Worm (Caenorhabditis elegans) whole organism, L4 larva: ENCODE results near the gene fbxc-7.

ENCODE experiments used
- Y105C5A.15 ChIP-seq: fragments of 200-800 bp; sonication (Bioruptor generic); IDR thresholded peaks from 2 replicates; pipeline ENCODE4 v1.3.6; 2022; ENCODE audit warnings: missing genetic modification characterization, missing compliant biosample characterization
- Y75B8A.6 ChIP-seq: fragments of 200-800 bp; sonication (Bioruptor generic); IDR thresholded peaks from 2 replicates; pipeline ENCODE4 v1.3.6; 2022; ENCODE audit warnings: missing genetic modification reagents, missing genetic modification characterization, missing compliant biosample characterization
- aha-1 ChIP-seq: fragments of 150-350 bp; peaks from one replicate; lab custom pipeline; 2014; ENCODE audit warnings: missing biosample characterization, missing genetic modification characterization
- arid-1 ChIP-seq: fragments of 200-800 bp; sonication (Bioruptor generic); conservative IDR thresholded peaks from 2 replicates; pipeline ENCODE4 v1.3.6; 2022; ENCODE audit warnings: missing genetic modification reagents, missing genetic modification characterization, missing compliant biosample characterization
- ceh-20 ChIP-seq: fragments of 200-800 bp; sonication (Bioruptor generic); IDR thresholded peaks from 2 replicates; pipeline ENCODE4 v1.3.6; 2022; ENCODE audit warnings: missing genetic modification reagents, missing genetic modification characterization, missing compliant biosample characterization
- ceh-44 ChIP-seq: fragments of 200-800 bp; sonication (Bioruptor generic); IDR thresholded peaks from 2 replicates; pipeline ENCODE4 v1.3.6; 2022; ENCODE audit warnings: missing genetic modification reagents, missing genetic modification characterization, missing compliant biosample characterization
- ceh-62 ChIP-seq: sonication (generic microtip); optimal IDR thresholded peaks from 2 replicates; lab custom pipeline; 2017; ENCODE audit warnings: missing biosample characterization, missing genetic modification characterization
- ceh-82 ChIP-seq: sonication (generic microtip); optimal IDR thresholded peaks from 2 replicates; lab custom pipeline; 2017; ENCODE audit warnings: missing biosample characterization, missing genetic modification characterization
- cey-2 ChIP-seq: sonication (generic microtip); optimal IDR thresholded peaks from 3 replicates; lab custom pipeline; 2017; ENCODE audit warnings: missing genetic modification characterization, mild to moderate bottlenecking, missing compliant biosample characterization, antibody characterized with exemption, borderline replicate concordance; ENCODE audit not compliant: insufficient read depth
- ctbp-1 ChIP-seq: fragments of 200-800 bp; sonication (Bioruptor generic); IDR thresholded peaks from 2 replicates; pipeline ENCODE4 v1.3.6; 2022; ENCODE audit warnings: missing genetic modification reagents, missing genetic modification characterization, missing compliant biosample characterization
- daf-8 ChIP-seq: fragments of 200-800 bp; sonication (Bioruptor generic); IDR thresholded peaks from 2 replicates; pipeline ENCODE4 v1.3.6; 2022; ENCODE audit warnings: missing genetic modification characterization, missing compliant biosample characterization
- dmd-6 ChIP-seq: fragments of 200-800 bp; sonication (Bioruptor generic); IDR thresholded peaks from 2 replicates; pipeline ENCODE4 v1.3.6; 2022; ENCODE audit warnings: missing genetic modification reagents, missing genetic modification characterization, missing compliant biosample characterization
- dmd-9 ChIP-seq: fragments of 200-800 bp; sonication (Bioruptor generic); IDR thresholded peaks from 2 replicates; pipeline ENCODE4 v1.3.6; 2022; ENCODE audit warnings: missing genetic modification reagents, missing genetic modification characterization, missing compliant biosample characterization
- dve-1 ChIP-seq: sonication (generic microtip); optimal IDR thresholded peaks from 2 replicates; lab custom pipeline; 2017; ENCODE audit warnings: antibody characterized with exemption, mild to moderate bottlenecking, missing genetic modification characterization, missing compliant biosample characterization; ENCODE audit not compliant: insufficient read depth
- hif-1 ChIP-seq, 2 experiments: sonication (generic microtip); optimal IDR thresholded peaks; 2 replicates each; lab custom pipeline; 2016 to 2017; ENCODE audit warnings: missing compliant biosample characterization in 2 of 2, missing genetic modification characterization in 2 of 2, missing genetic modification reagents in 2 of 2, missing genotype in 2 of 2, mild to moderate bottlenecking in 1 of 2
- hlh-11 ChIP-seq: fragments of 200-800 bp; sonication (Bioruptor generic); optimal IDR thresholded peaks from 2 replicates; lab custom pipeline; 2018; ENCODE audit warnings: mild to moderate bottlenecking, missing genetic modification characterization, missing compliant biosample characterization
- jun-1 ChIP-seq: fragments of 150-350 bp; optimal IDR thresholded peaks from 2 replicates; lab custom pipeline; 2014; ENCODE audit warnings: missing biosample characterization, missing genetic modification reagents, missing genetic modification characterization
- lin-13 ChIP-seq: fragments of 150-350 bp; optimal IDR thresholded peaks from 2 replicates; lab custom pipeline; 2014; ENCODE audit warnings: missing biosample characterization, missing genetic modification reagents, missing genetic modification characterization
- lin-38 ChIP-seq: fragments of 200-800 bp; sonication (Bioruptor generic); IDR thresholded peaks from 2 replicates; pipeline ENCODE4 v1.3.6; 2022; ENCODE audit warnings: missing genetic modification reagents, missing genetic modification characterization, missing compliant biosample characterization
- lsy-2 ChIP-seq, 2 experiments: fragments of 150-350 bp in 1 of 2; sonication (generic microtip) in 1 of 2; optimal IDR thresholded peaks; 2 replicates each; lab custom pipeline; 2014 to 2017; ENCODE audit warnings: missing biosample characterization in 2 of 2, missing genetic modification characterization in 2 of 2
- mes-2 ChIP-seq: sonication (generic microtip); optimal IDR thresholded peaks from 2 replicates; lab custom pipeline; 2016; ENCODE audit warnings: missing genotype, mild to moderate bottlenecking, missing genetic modification characterization, missing compliant biosample characterization; ENCODE audit not compliant: poor library complexity, severe bottlenecking
- nhr-10 ChIP-seq: fragments of 150-350 bp; optimal IDR thresholded peaks from 2 replicates; lab custom pipeline; 2014; ENCODE audit warnings: missing biosample characterization, missing genetic modification characterization
- nhr-102 ChIP-seq: sonication (generic microtip); optimal IDR thresholded peaks from 2 replicates; lab custom pipeline; 2016; ENCODE audit warnings: mild to moderate bottlenecking, missing genetic modification characterization, moderate library complexity, missing compliant biosample characterization
- nhr-11 ChIP-seq: fragments of 150-350 bp; optimal IDR thresholded peaks from 2 replicates; lab custom pipeline; 2014; ENCODE audit warnings: missing biosample characterization, missing genetic modification characterization
- nhr-28 ChIP-seq: fragments of 150-350 bp; optimal IDR thresholded peaks from 2 replicates; lab custom pipeline; 2014; ENCODE audit warnings: missing biosample characterization, missing genetic modification characterization
- nhr-6 ChIP-seq: fragments of 150-350 bp; optimal IDR thresholded peaks from 2 replicates; lab custom pipeline; 2014; ENCODE audit warnings: missing biosample characterization, missing genetic modification characterization
- nhr-77 ChIP-seq: fragments of 150-350 bp; optimal IDR thresholded peaks from 2 replicates; lab custom pipeline; 2014; ENCODE audit warnings: missing biosample characterization, missing genetic modification characterization
- php-3 ChIP-seq: fragments of 200-800 bp; sonication (Bioruptor generic); IDR thresholded peaks from 2 replicates; pipeline ENCODE4 v1.3.6; 2022; ENCODE audit warnings: missing genetic modification reagents, missing genetic modification characterization, missing compliant biosample characterization
- pqm-1 ChIP-seq: sonication (generic microtip); optimal IDR thresholded peaks from 2 replicates; lab custom pipeline; 2017; ENCODE audit warnings: missing biosample characterization, missing genetic modification characterization
- rbr-2 ChIP-seq: sonication (generic microtip); optimal IDR thresholded peaks from 2 replicates; lab custom pipeline; 2016; ENCODE audit warnings: missing genotype, missing genetic modification characterization, missing compliant biosample characterization
- snpc-4 ChIP-seq: fragments of 150-350 bp; optimal IDR thresholded peaks from 2 replicates; lab custom pipeline; 2014; ENCODE audit warnings: missing biosample characterization, missing genetic modification characterization
- spr-3 ChIP-seq: fragments of 200-800 bp; sonication (Bioruptor generic); optimal IDR thresholded peaks from 2 replicates; lab custom pipeline; 2018; ENCODE audit warnings: mild to moderate bottlenecking, missing genetic modification characterization, missing compliant biosample characterization
- tag-97 ChIP-seq: fragments of 200-800 bp; sonication (Bioruptor generic); IDR thresholded peaks from 2 replicates; pipeline ENCODE4 v1.3.6; 2022; ENCODE audit warnings: missing genetic modification characterization, missing compliant biosample characterization
- unc-62 ChIP-seq, 3 experiments: fragments of 150-350 bp in 1 of 3; sonication (generic microtip); optimal IDR thresholded peaks in 2 of 3; peaks in 1 of 3; 1 replicate in 1 of 3; 2 replicates in 2 of 3; lab custom pipeline; 2014 to 2017; ENCODE audit warnings: missing biosample characterization in 3 of 3, missing genetic modification characterization in 3 of 3, missing genetic modification reagents in 3 of 3, missing genotype in 1 of 3
- zip-11 ChIP-seq: fragments of 200-800 bp; sonication (Bioruptor generic); IDR thresholded peaks from 2 replicates; pipeline ENCODE4 v1.3.6; 2022; ENCODE audit warnings: missing genetic modification characterization, missing compliant biosample characterization

Gene fbxc-7

DNA sequence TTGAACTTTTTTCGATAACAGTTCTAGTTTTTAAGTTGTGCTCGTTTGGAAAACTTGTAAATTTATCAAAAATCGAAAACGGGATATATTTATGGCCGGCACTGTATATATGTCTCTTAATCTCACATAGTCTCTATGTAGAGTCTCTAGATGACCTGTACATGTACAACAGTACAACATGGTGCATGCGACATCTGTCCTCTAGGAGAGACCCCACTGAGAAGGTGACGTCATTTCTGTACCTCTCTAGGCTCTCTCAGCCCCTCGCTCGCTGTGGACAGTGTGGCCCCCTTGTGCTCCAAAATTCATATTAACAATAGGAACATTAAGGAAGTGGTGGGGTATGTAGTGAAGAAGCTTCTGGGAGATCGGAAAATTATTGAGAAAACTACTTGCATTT lies 17.5 kb upstream of the fbxc-7 start:
- TF ChIP-seq ceh-82, result no peak
- TF ChIP-seq aha-1 (tag; lab: Kevin White, UChicago), result peak; percentile 23
- peak in 1 of 2 experiments; percentile 28 for TF ChIP-seq unc-62 (GFP tag; optimal IDR thresholded peaks at IDR 0.05 in 1 of 2; lab: Kevin White, UChicago)
- TF ChIP-seq unc-62 (tag; optimal IDR thresholded peaks at IDR 0.05; lab: Kevin White, UChicago), result no peak

DNA sequence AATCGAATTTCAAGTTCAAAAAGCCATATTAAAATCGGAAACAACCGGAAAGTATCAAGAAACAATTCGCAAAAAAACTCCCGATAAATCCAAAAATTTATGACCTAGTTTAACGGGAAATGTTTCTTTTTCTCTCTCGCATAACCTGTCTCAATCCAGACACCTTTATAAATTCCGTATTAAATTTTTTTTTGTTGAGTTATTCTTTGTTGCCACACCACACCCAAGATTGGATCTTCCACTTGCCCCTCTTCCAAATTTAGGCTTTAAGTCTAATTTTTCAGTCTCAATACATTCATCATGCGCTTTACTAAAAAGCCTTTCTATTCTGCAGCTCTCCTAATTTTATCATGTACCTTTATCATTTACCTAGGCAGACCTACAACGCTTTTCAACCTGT lies 16.2 kb upstream of the fbxc-7 start, which contains the start of gene R07C3.3:
TSS of gene R07C3.3 (plus strand) at position 301 of the 400 bp plus-strand sequence.
- no peak for TF ChIP-seq dve-1 (tag; lab: Kevin White, UChicago)
- no peak for TF ChIP-seq rbr-2 (tag; lab: Kevin White, UChicago)

DNA sequence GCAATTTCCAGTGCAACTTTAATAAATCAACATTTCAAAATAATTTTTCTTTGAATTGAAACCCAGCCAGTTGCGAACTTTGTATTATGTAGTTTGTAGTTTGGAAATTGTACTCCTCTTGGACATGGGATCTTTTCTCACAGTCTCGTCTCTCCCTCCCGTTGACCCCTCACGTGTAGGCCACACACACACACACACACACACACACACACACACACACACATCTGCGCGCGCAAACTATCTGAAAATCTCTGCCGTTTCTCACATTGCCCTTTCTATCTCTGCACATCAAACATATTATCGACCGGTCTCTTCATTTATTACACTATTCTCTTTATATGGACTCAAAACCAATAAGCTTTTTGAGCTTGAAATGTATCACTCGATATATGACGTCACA lies 13.9 kb upstream of the fbxc-7 start, which contains the start of gene fbxc-36:
TSS of gene fbxc-36 (plus strand) at position 205 of the 400 bp plus-strand sequence.
- TF ChIP-seq nhr-28 (peak; percentile 53), mes-2 (tag; lab: Kevin White, UChicago) (no peak), tag-97 (no peak), nhr-10 (no peak), daf-8 (GFP tag; lab: Robert Waterston, UW) (no peak)

DNA sequence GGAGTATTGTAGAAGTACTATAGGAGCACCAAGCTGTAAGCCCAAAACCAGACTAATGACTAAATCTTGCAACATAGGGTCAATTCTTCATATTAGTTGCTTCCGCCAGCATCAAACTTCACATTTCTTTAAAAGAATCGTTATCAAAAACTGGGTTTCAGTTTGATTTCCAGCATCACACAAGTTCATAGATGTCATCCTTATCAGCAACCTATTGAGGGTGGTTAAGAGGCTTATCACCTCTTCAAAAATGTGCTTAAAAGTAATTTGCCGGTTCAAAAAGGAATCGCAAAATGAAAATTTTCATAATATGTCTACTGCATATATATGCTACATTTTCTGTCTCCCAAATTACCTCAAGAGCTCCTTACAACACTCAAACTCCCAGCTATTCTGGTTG lies 11.0 kb upstream of the fbxc-7 start, which contains the start of gene clec-43:
TSS of gene clec-43 (plus strand) at position 294 of the 400 bp plus-strand sequence.
- TF ChIP-seq dmd-6 (peak; percentile 81), hif-1 (tag; optimal IDR thresholded peaks at IDR 0.05; lab: Kevin White, UChicago) (no peak), nhr-77 (tag; lab: Kevin White, UChicago) (peak; percentile 36), lin-38 (GFP tag; lab: Robert Waterston, UW) (no peak), nhr-6 (tag; lab: Kevin White, UChicago) (no peak), pqm-1 (tag; lab: Kevin White, UChicago) (peak; percentile 92), hlh-11 (tag; lab: Kevin White, UChicago) (peak; percentile 32), nhr-28 (peak; percentile 70)

DNA sequence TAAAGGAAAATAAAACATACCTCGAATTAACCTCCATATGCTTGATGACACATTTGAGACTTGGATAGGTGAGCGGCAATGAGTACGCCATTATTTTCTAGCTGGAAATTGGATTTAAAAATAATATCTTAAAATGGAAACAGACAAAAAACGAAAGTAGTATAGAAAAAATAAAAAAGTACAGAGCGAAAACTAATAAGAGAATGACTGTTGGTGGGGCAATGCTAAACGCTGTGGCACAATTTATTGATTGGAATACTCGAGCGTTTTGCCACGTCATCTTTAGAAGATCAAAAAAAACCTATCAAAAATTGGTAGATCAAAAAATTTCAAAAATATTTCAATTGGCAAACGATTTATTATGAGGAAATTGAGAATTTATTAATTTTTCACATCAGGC lies 6.6 kb upstream of the fbxc-7 start, which contains the start of gene fbxc-32:
TSS of gene fbxc-32 (minus strand) at position 101 of the 400 bp plus-strand sequence.
- TF ChIP-seq php-3 (no peak), ceh-44 (GFP tag; lab: Robert Waterston, UW) (no peak), jun-1 (no peak), ceh-62 (tag; lab: Kevin White, UChicago) (no peak), nhr-11 (tag; lab: Kevin White, UChicago) (no peak), ceh-82 (no peak)

DNA sequence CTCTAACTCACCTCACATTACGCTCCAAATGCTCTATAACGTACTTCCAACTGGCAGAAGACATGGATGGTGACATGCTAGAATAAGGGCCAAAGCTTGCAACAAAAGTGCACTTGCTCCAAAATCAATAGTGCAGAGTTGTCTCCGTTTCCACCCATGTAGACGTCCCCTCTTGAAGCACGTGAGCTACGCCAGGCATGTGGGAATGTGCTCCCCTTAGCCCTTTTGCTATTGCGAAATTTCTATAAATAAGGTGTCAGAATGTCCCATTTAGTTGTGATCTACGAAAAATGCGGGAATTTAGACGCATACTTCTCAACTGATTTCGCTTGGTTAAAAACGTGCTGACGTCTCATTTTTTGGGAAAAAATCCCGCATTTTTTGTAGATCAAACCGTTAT lies 4.4 kb upstream of the fbxc-7 start:
- TF ChIP-seq Y75B8A.6 (no peak), snpc-4 (tag; lab: Kevin White, UChicago) (no peak), cey-2 (no peak), lin-13 (no peak), ceh-20 (no peak), Y105C5A.15 (no peak), nhr-102 (tag; lab: Kevin White, UChicago) (no peak), arid-1 (GFP tag; lab: Robert Waterston, UW) (no peak), unc-62 (GFP tag; optimal IDR thresholded peaks at IDR 0.05 in 1 of 2; lab: Kevin White, UChicago) (no peak), unc-62 (tag; optimal IDR thresholded peaks at IDR 0.05; lab: Kevin White, UChicago) (no peak), spr-3 (GFP tag; lab: Kevin White, UChicago) (no peak), ctbp-1 (no peak), ceh-62 (tag; lab: Kevin White, UChicago) (no peak), dmd-9 (GFP tag; lab: Robert Waterston, UW) (no peak), mes-2 (tag; lab: Kevin White, UChicago) (no peak), lsy-2 (tag; optimal IDR thresholded peaks at IDR 0.05; lab: Kevin White, UChicago) (no peak), zip-11 (GFP tag; lab: Robert Waterston, UW) (no peak), ceh-82 (no peak)
